Fruit fly (Drosophila melanogaster) whole organism, embryonic: ENCODE measurements around the gene CG1542.

ENCODE experiments used
- Aef1 ChIP-seq: fragments of 200-800 bp; sonication (Bioruptor generic); IDR thresholded peaks from 3 replicates; pipeline ENCODE4 v1.3.6; 2022; ENCODE audit warnings: missing biosample characterization, missing genetic modification characterization
- Atf6 ChIP-seq: fragments of 200-800 bp; sonication (Bioruptor generic); IDR thresholded peaks from 2 replicates; pipeline ENCODE4 v1.3.6; 2022; ENCODE audit warnings: missing biosample characterization, missing genetic modification characterization
- Bgb ChIP-seq: fragments of 200-800 bp; sonication (Bioruptor generic); IDR thresholded peaks from 2 replicates; pipeline ENCODE4 v1.3.6; 2022; ENCODE audit warnings: missing biosample characterization, missing genetic modification characterization; ENCODE audit not compliant: partially characterized antibody
- BtbVII ChIP-seq: fragments of 200-800 bp; sonication (Bioruptor generic); optimal IDR thresholded peaks from 3 replicates; lab custom pipeline; 2017; ENCODE audit warnings: missing biosample characterization, mild to moderate bottlenecking, missing genetic modification characterization
- CG10565 ChIP-seq: fragments of 200-800 bp; sonication (Bioruptor generic); optimal IDR thresholded peaks from 3 replicates; lab custom pipeline; 2016; ENCODE audit warnings: missing biosample characterization, mild to moderate bottlenecking, missing genetic modification characterization
- CG11560 ChIP-seq: fragments of 200-800 bp; sonication (Bioruptor generic); IDR thresholded peaks from 3 replicates; pipeline ENCODE4 v1.3.6; 2022; ENCODE audit warnings: missing biosample characterization, missing genetic modification characterization
- CG11696 ChIP-seq: fragments of 200-800 bp; sonication (Bioruptor generic); IDR thresholded peaks from 2 replicates; pipeline ENCODE4 v1.3.6; 2022; ENCODE audit warnings: missing biosample characterization, missing genetic modification characterization
- CG12104 ChIP-seq: fragments of 200-800 bp; sonication (Bioruptor generic); optimal IDR thresholded peaks from 3 replicates; lab custom pipeline; 2016; ENCODE audit warnings: missing biosample characterization, missing genetic modification characterization
- CG12236 ChIP-seq: fragments of 200-800 bp; sonication (Bioruptor generic); optimal IDR thresholded peaks from 2 replicates; lab custom pipeline; 2016; ENCODE audit warnings: missing biosample characterization, missing genetic modification characterization
- CG13624 ChIP-seq: fragments of 200-800 bp; sonication (Bioruptor generic); optimal IDR thresholded peaks from 2 replicates; lab custom pipeline; 2016; ENCODE audit warnings: missing biosample characterization, missing genetic modification characterization
- CG13775 ChIP-seq: fragments of 200-800 bp; sonication (Bioruptor generic); optimal IDR thresholded peaks from 3 replicates; lab custom pipeline; 2017; ENCODE audit warnings: missing biosample characterization, mild to moderate bottlenecking, missing genetic modification characterization
- CG1603 ChIP-seq: fragments of 200-800 bp; sonication (Bioruptor generic); optimal IDR thresholded peaks from 2 replicates; lab custom pipeline; 2019; ENCODE audit warnings: missing biosample characterization, mild to moderate bottlenecking, missing genetic modification characterization, moderate library complexity
- CG17568 ChIP-seq: fragments of 200-800 bp; sonication (Bioruptor generic); optimal IDR thresholded peaks from 2 replicates; lab custom pipeline; 2018; ENCODE audit warnings: missing biosample characterization, mild to moderate bottlenecking, missing genetic modification characterization, moderate library complexity
- CG3281 ChIP-seq: fragments of 200-800 bp; sonication (Bioruptor generic); optimal IDR thresholded peaks from 3 replicates; lab custom pipeline; 2017; ENCODE audit warnings: missing biosample characterization, mild to moderate bottlenecking, missing genetic modification characterization
- CG4360 ChIP-seq: fragments of 200-800 bp; sonication (Bioruptor generic); IDR thresholded peaks from 2 replicates; pipeline ENCODE4 v1.3.6; 2022; ENCODE audit warnings: missing biosample characterization, missing genetic modification characterization
- CG4404 ChIP-seq: fragments of 200-800 bp; sonication (Bioruptor generic); IDR thresholded peaks from 2 replicates; pipeline ENCODE4 v1.3.6; 2022; ENCODE audit warnings: missing biosample characterization, missing genetic modification characterization
- CG4820 ChIP-seq: fragments of 200-800 bp; sonication (Bioruptor generic); optimal IDR thresholded peaks from 3 replicates; lab custom pipeline; 2016; ENCODE audit warnings: missing biosample characterization, missing genetic modification characterization
- CG8089 ChIP-seq: fragments of 200-800 bp; sonication (Bioruptor generic); optimal IDR thresholded peaks from 3 replicates; lab custom pipeline; 2016; ENCODE audit warnings: missing biosample characterization, missing genetic modification characterization
- CG8924 ChIP-seq: fragments of 200-800 bp; optimal IDR thresholded peaks from 3 replicates; lab custom pipeline; 2019; ENCODE audit warnings: missing biosample characterization, mild to moderate bottlenecking, missing genetic modification characterization, moderate library complexity
- CG9817 ChIP-seq: fragments of 200-800 bp; sonication (Bioruptor generic); optimal IDR thresholded peaks from 2 replicates; lab custom pipeline; 2018; ENCODE audit warnings: missing biosample characterization, mild to moderate bottlenecking, missing genetic modification characterization, moderate library complexity
- Ets97D ChIP-seq: fragments of 200-800 bp; sonication (Bioruptor generic); optimal IDR thresholded peaks from 3 replicates; lab custom pipeline; 2016; ENCODE audit warnings: missing biosample characterization, missing genetic modification characterization
- HmgZ ChIP-seq: fragments of 200-800 bp; sonication (Bioruptor generic); optimal IDR thresholded peaks from 2 replicates; lab custom pipeline; 2018; ENCODE audit warnings: missing biosample characterization, mild to moderate bottlenecking, missing genetic modification characterization
- Myb ChIP-seq: fragments of 200-800 bp; sonication (Bioruptor generic); optimal IDR thresholded peaks from 2 replicates; lab custom pipeline; 2016; ENCODE audit warnings: missing biosample characterization, missing genetic modification characterization
- Oli ChIP-seq: fragments of 200-800 bp; sonication (Bioruptor generic); optimal IDR thresholded peaks from 2 replicates; lab custom pipeline; 2018; ENCODE audit warnings: missing biosample characterization, mild to moderate bottlenecking, missing genetic modification characterization, moderate library complexity
- Ptx1 ChIP-seq: fragments of 200-800 bp; sonication (Bioruptor generic); IDR thresholded peaks from 2 replicates; pipeline ENCODE4 v1.3.6; 2022; ENCODE audit warnings: missing biosample characterization, missing genetic modification characterization
- Usf ChIP-seq: fragments of 200-800 bp; sonication (Bioruptor generic); optimal IDR thresholded peaks from 2 replicates; lab custom pipeline; 2017; ENCODE audit warnings: missing genotype, missing biosample characterization, missing genetic modification characterization
- Xrp1 ChIP-seq: fragments of 200-800 bp; sonication (Bioruptor generic); IDR thresholded peaks from 2 replicates; pipeline ENCODE4 v1.3.6; 2022; ENCODE audit warnings: missing biosample characterization, missing genetic modification characterization
- ara ChIP-seq: fragments of 200-800 bp; sonication (Bioruptor generic); IDR thresholded peaks from 2 replicates; pipeline ENCODE4 v1.3.6; 2022; ENCODE audit warnings: missing biosample characterization, missing genetic modification characterization
- az2 ChIP-seq: fragments of 200-800 bp; sonication (Bioruptor generic); optimal IDR thresholded peaks from 3 replicates; lab custom pipeline; 2016; ENCODE audit warnings: missing biosample characterization, missing genetic modification characterization
- bigmax ChIP-seq: fragments of 200-800 bp; sonication (Bioruptor generic); optimal IDR thresholded peaks from 2 replicates; lab custom pipeline; 2018; ENCODE audit warnings: missing biosample characterization, mild to moderate bottlenecking, missing genetic modification characterization
- cwo ChIP-seq: fragments of 200-800 bp; sonication (Bioruptor generic); optimal IDR thresholded peaks from 3 replicates; lab custom pipeline; 2017; ENCODE audit warnings: missing biosample characterization, missing genetic modification characterization, mild to moderate bottlenecking, moderate library complexity, missing genetic modification reagents
- danr ChIP-seq: fragments of 200-800 bp; sonication (Bioruptor generic); IDR thresholded peaks from 2 replicates; pipeline ENCODE4 v1.3.6; 2022; ENCODE audit warnings: missing biosample characterization, missing genetic modification characterization
- exex ChIP-seq: fragments of 200-800 bp; sonication (Bioruptor generic); optimal IDR thresholded peaks from 4 replicates; lab custom pipeline; 2018; ENCODE audit warnings: missing biosample characterization, mild to moderate bottlenecking, missing genetic modification characterization, moderate library complexity
- fd3F ChIP-seq: fragments of 200-800 bp; sonication (Bioruptor generic); optimal IDR thresholded peaks from 2 replicates; lab custom pipeline; 2018; ENCODE audit warnings: missing biosample characterization, mild to moderate bottlenecking, missing genetic modification characterization, moderate library complexity
- fd64A ChIP-seq: fragments of 200-800 bp; sonication (Bioruptor generic); optimal IDR thresholded peaks from 3 replicates; lab custom pipeline; 2018; ENCODE audit warnings: missing biosample characterization, mild to moderate bottlenecking, missing genetic modification characterization
- fru ChIP-seq: fragments of >200 bp; optimal IDR thresholded peaks from 2 replicates; lab custom pipeline; 2017
- her ChIP-seq: fragments of 200-800 bp; sonication (Bioruptor generic); optimal IDR thresholded peaks from 2 replicates; lab custom pipeline; 2016; ENCODE audit warnings: missing biosample characterization, missing genetic modification characterization
- hkb ChIP-seq, 2 experiments: fragments of 200-800 bp in 1 of 2; fragments of >200 bp in 1 of 2; sonication (Bioruptor generic) in 1 of 2; IDR thresholded peaks in 1 of 2; optimal IDR thresholded peaks in 1 of 2; 2 replicates each; pipeline versions ENCODE4 v1.3.6 to Lab custom; 2017 to 2022; ENCODE audit warnings: missing biosample characterization in 1 of 2, missing genetic modification characterization in 1 of 2
- jing ChIP-seq: fragments of 200-800 bp; sonication (Bioruptor generic); optimal IDR thresholded peaks from 2 replicates; lab custom pipeline; 2018; ENCODE audit warnings: missing biosample characterization, mild to moderate bottlenecking, missing genetic modification characterization
- pan ChIP-seq, 4 experiments: fragments of >200 bp in 3 of 4; fragments of 200-800 bp in 1 of 4; sonication (Bioruptor generic) in 1 of 4; optimal IDR thresholded peaks in 3 of 4; IDR thresholded peaks in 1 of 4; 2 replicates each; pipeline versions ENCODE4 v1.3.6 to Lab custom; 2017 to 2022; ENCODE audit warnings: missing biosample characterization in 2 of 4, missing genetic modification characterization in 2 of 4, mixed read lengths in 1 of 4
- pb ChIP-seq: fragments of 200-800 bp; sonication (Bioruptor generic); optimal IDR thresholded peaks from 3 replicates; lab custom pipeline; 2016; ENCODE audit warnings: missing biosample characterization, missing genetic modification characterization
- peb ChIP-seq: fragments of 200-800 bp; sonication (Bioruptor generic); IDR thresholded peaks from 2 replicates; pipeline ENCODE4 v1.3.6; 2022; ENCODE audit warnings: missing biosample characterization, missing genetic modification characterization
- pum ChIP-seq: fragments of 200-800 bp; sonication (Bioruptor generic); optimal IDR thresholded peaks from 2 replicates; lab custom pipeline; 2016; ENCODE audit warnings: missing biosample characterization, missing genetic modification characterization
- ranshi ChIP-seq: fragments of 200-800 bp; sonication (Bioruptor generic); IDR thresholded peaks from 2 replicates; pipeline ENCODE4 v1.3.6; 2022; ENCODE audit warnings: missing biosample characterization, missing genetic modification characterization
- schlank ChIP-seq: fragments of 200-800 bp; sonication (Bioruptor generic); optimal IDR thresholded peaks from 2 replicates; lab custom pipeline; 2018; ENCODE audit warnings: missing biosample characterization, mild to moderate bottlenecking, missing genetic modification characterization
- scrt ChIP-seq: fragments of 200-800 bp; sonication (Bioruptor generic); optimal IDR thresholded peaks from 2 replicates; lab custom pipeline; 2018; ENCODE audit warnings: missing biosample characterization, mild to moderate bottlenecking, missing genetic modification characterization, moderate library complexity
- sim ChIP-seq: fragments of 200-800 bp; sonication (Bioruptor generic); IDR thresholded peaks from 2 replicates; pipeline ENCODE4 v1.3.6; 2022; ENCODE audit warnings: missing biosample characterization, missing genetic modification characterization
- zfh2 ChIP-seq: fragments of 200-800 bp; sonication (Bioruptor generic); optimal IDR thresholded peaks from 2 replicates; lab custom pipeline; 2016; ENCODE audit warnings: missing biosample characterization, missing genetic modification characterization

CG1542 gene

DNA sequence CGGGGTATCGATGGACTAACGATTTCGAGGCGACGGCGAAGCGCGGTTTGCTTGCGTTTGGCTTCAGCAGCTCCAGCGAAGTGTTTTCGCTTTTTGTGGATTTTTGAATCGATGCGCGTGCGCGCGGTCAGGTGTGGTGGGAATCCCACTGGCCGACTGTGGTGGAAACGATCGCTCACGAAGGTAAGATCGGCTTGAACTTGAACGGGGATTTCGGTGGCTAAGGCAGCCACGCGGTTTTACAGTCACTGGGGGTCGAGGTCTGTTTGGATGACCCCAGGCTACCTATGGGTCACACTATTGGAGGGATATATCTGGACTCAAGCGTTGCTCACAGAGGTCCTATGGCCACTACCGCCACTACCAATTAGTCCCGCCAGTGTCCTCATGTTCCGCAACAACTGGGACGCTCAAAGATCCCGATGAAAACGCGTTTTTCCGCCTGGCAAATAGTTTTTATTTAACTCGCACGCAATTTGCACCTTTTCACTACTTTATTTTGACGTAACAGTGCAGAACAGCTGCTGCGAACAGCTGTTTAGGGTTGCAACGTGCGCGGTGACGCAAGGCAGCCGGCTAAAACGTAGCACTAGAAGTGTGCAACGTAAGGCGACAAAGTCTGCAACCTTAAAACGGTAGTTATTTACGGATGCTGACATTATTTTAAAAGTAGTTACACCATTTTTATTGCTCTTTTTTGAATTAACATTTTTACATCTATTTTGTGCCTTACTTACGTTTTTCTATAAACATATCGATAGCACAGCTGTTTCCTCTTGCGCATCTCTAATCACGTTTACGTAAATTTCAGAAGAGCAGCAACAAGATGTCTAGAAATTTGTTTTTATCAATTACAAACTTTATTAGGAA, 39.1 kb downstream of the CG1542 start, which contains the start of the genes qless and mRpL32 (continued):
- TF ChIP-seq ara (GFP tag; lab: Robert Waterston, UW) = peak; percentile 94
- TF ChIP-seq CG8924 (tag; lab: Kevin White, UChicago) = peak; percentile 40
- no peak for TF ChIP-seq Myb (GFP tag; lab: Kevin White, UChicago)
- TF ChIP-seq CG4360 (GFP tag; lab: Robert Waterston, UW) = peak; percentile 47
- TF ChIP-seq Usf (GFP tag; lab: Kevin White, UChicago) = no peak
- 0 out of 2 replicates have a peak, but pooled peaks have one; percentile 41 for TF ChIP-seq ranshi
- TF ChIP-seq fd3F = no peak
- TF ChIP-seq pb = no peak
- TF ChIP-seq CG17568 (GFP tag; lab: Kevin White, UChicago) = no peak
- peak; percentile 42 for TF ChIP-seq CG3281 (GFP tag; lab: Kevin White, UChicago)
- peak; percentile 80 for TF ChIP-seq scrt
- peak; percentile 6 for TF ChIP-seq CG12104 (GFP tag; lab: Kevin White, UChicago)
- TF ChIP-seq hkb (optimal IDR thresholded peaks at IDR 0.05; lab: Kevin White, UChicago) = no peak
- TF ChIP-seq hkb (GFP tag; IDR thresholded peaks at IDR 0.05; lab: Robert Waterston, UW) = peak; percentile 80
- peak; percentile 65 for TF ChIP-seq Aef1
- no peak for TF ChIP-seq CG8089
- TF ChIP-seq fru = no peak
- peak; percentile 33 for TF ChIP-seq CG9817 (tag; lab: Kevin White, UChicago)
- peak; percentile 40 for TF ChIP-seq CG13775 (GFP tag; lab: Kevin White, UChicago)
- TF ChIP-seq CG12236 (GFP tag; lab: Kevin White, UChicago) = no peak
- peak; percentile 57 for TF ChIP-seq CG1603 (tag; lab: Kevin White, UChicago)
- TF ChIP-seq danr (GFP tag; lab: Robert Waterston, UW) = no peak
- peak; percentile 20 for TF ChIP-seq CG10565 (GFP tag; lab: Kevin White, UChicago)
- peak; percentile 86 for TF ChIP-seq Ptx1 (GFP tag; lab: Robert Waterston, UW)
- peak; percentile 42 for TF ChIP-seq Ets97D (GFP tag; lab: Kevin White, UChicago)
- TF ChIP-seq sim (GFP tag; lab: Robert Waterston, UW) = 0 out of 2 replicates have a peak, but pooled peaks have one; percentile 36
- peak; percentile 7 for TF ChIP-seq HmgZ
- TF ChIP-seq fd64A (GFP tag; lab: Kevin White, UChicago) = no peak
- peak; percentile 65 for TF ChIP-seq Bgb (GFP tag; lab: Robert Waterston, UW)
- TF ChIP-seq zfh2 (GFP tag; lab: Kevin White, UChicago) = peak; percentile 69
- no peak for TF ChIP-seq exex
- TF ChIP-seq pum (GFP tag; lab: Kevin White, UChicago) = peak; percentile 73
- TF ChIP-seq Oli (tag; lab: Kevin White, UChicago) = no peak
- no peak for TF ChIP-seq schlank (tag; lab: Kevin White, UChicago)
- TF ChIP-seq CG4404 (GFP tag; lab: Robert Waterston, UW) = peak; percentile 74
- TF ChIP-seq CG4820 (GFP tag; lab: Kevin White, UChicago) = peak; percentile 69
- peak; percentile 41 for TF ChIP-seq CG13624 (GFP tag; lab: Kevin White, UChicago)
- no peak for TF ChIP-seq pan (optimal IDR thresholded peaks at IDR 0.05; lab: Kevin White, UChicago)
- peak in 1 of 2 experiments; percentile 89 for TF ChIP-seq pan (GFP tag; optimal IDR thresholded peaks at IDR 0.05 in 1 of 2, IDR thresholded peaks at IDR 0.05 in 1 of 2)
- TF ChIP-seq bigmax (GFP tag; lab: Kevin White, UChicago) = no peak
- peak; percentile 43; the same call in 1 of the 2 replicates for TF ChIP-seq Atf6 (GFP tag; lab: Robert Waterston, UW)
- TF ChIP-seq BtbVII (GFP tag; lab: Kevin White, UChicago) = peak; percentile 15
- peak; percentile 34 for TF ChIP-seq az2 (GFP tag; lab: Kevin White, UChicago)
- peak; percentile 85 for TF ChIP-seq peb (GFP tag; lab: Robert Waterston, UW)
- peak; percentile 91 for TF ChIP-seq Xrp1 (GFP tag; lab: Robert Waterston, UW)
- TF ChIP-seq CG11696 (GFP tag; lab: Robert Waterston, UW) = peak; percentile 50; the same call in 1 of the 2 replicates
- peak; percentile 27; the same call in 1 of the 3 replicates for TF ChIP-seq CG11560
- no peak for TF ChIP-seq cwo
- no peak for TF ChIP-seq jing (GFP tag; lab: Kevin White, UChicago)
- no peak for TF ChIP-seq her (GFP tag; lab: Kevin White, UChicago)
